Fruit fly (Drosophila melanogaster) whole organism, embryonic: ENCODE results near the gene CG14961.
A peak's percentile ranks its signal among the peaks of the same experiment; 100 is the strongest.

ENCODE experiments used
- Bdp1 ChIP-seq: fragments of 200-800 bp; sonication (Bioruptor generic); optimal IDR thresholded peaks from 3 replicates; lab custom pipeline; 2016; ENCODE audit warnings: missing biosample characterization, missing genetic modification characterization
- CG10462 ChIP-seq: fragments of 200-800 bp; sonication (Bioruptor generic); optimal IDR thresholded peaks from 2 replicates; lab custom pipeline; 2016; ENCODE audit warnings: missing biosample characterization, missing genetic modification characterization
- CG11696 ChIP-seq: fragments of 200-800 bp; sonication (Bioruptor generic); IDR thresholded peaks from 2 replicates; pipeline ENCODE4 v1.3.6; 2022; ENCODE audit warnings: missing biosample characterization, missing genetic modification characterization
- CG12155 ChIP-seq: fragments of 200-800 bp; sonication (Bioruptor generic); optimal IDR thresholded peaks from 3 replicates; lab custom pipeline; 2016; ENCODE audit warnings: missing biosample characterization, missing genetic modification characterization
- CG12219 ChIP-seq: fragments of 200-800 bp; sonication (Bioruptor generic); optimal IDR thresholded peaks from 3 replicates; lab custom pipeline; 2018; ENCODE audit warnings: missing biosample characterization, mild to moderate bottlenecking, missing genetic modification characterization
- CG1233 ChIP-seq: fragments of 200-800 bp; sonication (Bioruptor generic); optimal IDR thresholded peaks from 4 replicates; lab custom pipeline; 2018; ENCODE audit warnings: missing biosample characterization, mild to moderate bottlenecking, missing genetic modification characterization
- CG13287 ChIP-seq: fragments of 200-800 bp; sonication (Bioruptor generic); IDR thresholded peaks from 2 replicates; pipeline ENCODE4 v1.3.6; 2022; ENCODE audit warnings: missing biosample characterization, missing genetic modification characterization; ENCODE audit not compliant: partially characterized antibody
- CG13424 ChIP-seq: fragments of 200-800 bp; sonication (Bioruptor generic); optimal IDR thresholded peaks from 2 replicates; lab custom pipeline; 2019; ENCODE audit warnings: missing biosample characterization, mild to moderate bottlenecking, missing genetic modification characterization, moderate library complexity
- CG14710 ChIP-seq: fragments of 200-800 bp; sonication (Bioruptor generic); optimal IDR thresholded peaks from 3 replicates; lab custom pipeline; 2019; ENCODE audit warnings: missing biosample characterization, mild to moderate bottlenecking, missing genetic modification characterization, moderate library complexity
- CG15269 ChIP-seq: fragments of 200-800 bp; sonication (Bioruptor generic); optimal IDR thresholded peaks from 2 replicates; lab custom pipeline; 2018; ENCODE audit warnings: missing biosample characterization, mild to moderate bottlenecking, missing genetic modification characterization, moderate library complexity
- CG15479 ChIP-seq: fragments of 200-800 bp; sonication (Bioruptor generic); optimal IDR thresholded peaks from 3 replicates; lab custom pipeline; 2019; ENCODE audit warnings: missing biosample characterization, mild to moderate bottlenecking, missing genetic modification characterization, moderate library complexity
- CG17359 ChIP-seq: fragments of 200-800 bp; sonication (Bioruptor generic); optimal IDR thresholded peaks from 3 replicates; lab custom pipeline; 2018; ENCODE audit warnings: missing biosample characterization, mild to moderate bottlenecking, missing genetic modification characterization, moderate library complexity
- CG2116 ChIP-seq: fragments of 200-800 bp; sonication (Bioruptor generic); optimal IDR thresholded peaks from 3 replicates; lab custom pipeline; 2018; ENCODE audit warnings: missing biosample characterization, mild to moderate bottlenecking, missing genetic modification characterization
- CG2202 ChIP-seq: fragments of 200-800 bp; sonication (Bioruptor generic); optimal IDR thresholded peaks from 2 replicates; lab custom pipeline; 2018; ENCODE audit warnings: missing biosample characterization, mild to moderate bottlenecking, missing genetic modification characterization
- CG32772 ChIP-seq: fragments of 200-800 bp; sonication (Bioruptor generic); IDR thresholded peaks from 2 replicates; pipeline ENCODE4 v1.3.6; 2022; ENCODE audit warnings: missing biosample characterization, missing genetic modification characterization
- CG33557 ChIP-seq: fragments of 200-800 bp; sonication (Bioruptor generic); optimal IDR thresholded peaks from 2 replicates; lab custom pipeline; 2019; ENCODE audit warnings: missing biosample characterization, mild to moderate bottlenecking, missing genetic modification characterization, moderate library complexity
- CG3838 ChIP-seq: fragments of 200-800 bp; sonication (Bioruptor generic); optimal IDR thresholded peaks from 3 replicates; lab custom pipeline; 2016; ENCODE audit warnings: missing biosample characterization, missing genetic modification characterization
- CG6854 ChIP-seq: fragments of 200-800 bp; sonication (Bioruptor generic); optimal IDR thresholded peaks from 3 replicates; lab custom pipeline; 2017; ENCODE audit warnings: missing biosample characterization, mild to moderate bottlenecking, missing genetic modification characterization
- CG7357 ChIP-seq: fragments of 200-800 bp; sonication (Bioruptor generic); IDR thresholded peaks from 3 replicates; pipeline ENCODE4 v1.3.6; 2022; ENCODE audit warnings: missing biosample characterization, missing genetic modification characterization
- CG7556 ChIP-seq: fragments of 200-800 bp; sonication (Bioruptor generic); optimal IDR thresholded peaks from 2 replicates; lab custom pipeline; 2017; ENCODE audit warnings: missing biosample characterization, mild to moderate bottlenecking, missing genetic modification characterization
- CG9876 ChIP-seq: fragments of 200-800 bp; sonication (Bioruptor generic); optimal IDR thresholded peaks from 2 replicates; lab custom pipeline; 2016; ENCODE audit warnings: missing biosample characterization, missing genetic modification characterization
- Dbx ChIP-seq: fragments of 200-800 bp; sonication (Bioruptor generic); IDR thresholded peaks from 3 replicates; pipeline ENCODE4 v1.3.6; 2022; ENCODE audit warnings: missing biosample characterization, missing genetic modification characterization
- Drgx ChIP-seq: fragments of 200-800 bp; sonication (Bioruptor generic); IDR thresholded peaks from 2 replicates; pipeline ENCODE4 v1.3.6; 2022; ENCODE audit warnings: missing biosample characterization, missing genetic modification characterization
- HLH4C ChIP-seq: fragments of 200-800 bp; sonication (Bioruptor generic); IDR thresholded peaks from 3 replicates; pipeline ENCODE4 v1.3.6; 2022; ENCODE audit warnings: missing biosample characterization, missing genetic modification characterization; ENCODE audit not compliant: partially characterized antibody
- Lhr ChIP-seq: fragments of 200-800 bp; sonication (Bioruptor generic); optimal IDR thresholded peaks from 3 replicates; lab custom pipeline; 2017; ENCODE audit warnings: mild to moderate bottlenecking, missing biosample characterization, missing genetic modification reagents, missing genetic modification characterization
- MTF-1 ChIP-seq: fragments of 200-800 bp; sonication (Bioruptor generic); optimal IDR thresholded peaks from 2 replicates; lab custom pipeline; 2018; ENCODE audit warnings: missing biosample characterization, mild to moderate bottlenecking, missing genetic modification characterization, borderline replicate concordance
- Mes4 ChIP-seq: fragments of 200-800 bp; sonication (Bioruptor generic); optimal IDR thresholded peaks from 2 replicates; lab custom pipeline; 2016; ENCODE audit warnings: missing biosample characterization, missing genetic modification characterization
- Oaz ChIP-seq: fragments of 200-800 bp; sonication (Bioruptor generic); IDR thresholded peaks from 2 replicates; pipeline ENCODE4 v1.3.6; 2022; ENCODE audit warnings: missing biosample characterization, missing genetic modification characterization
- Pdp1 ChIP-seq, 2 experiments: fragments of 200-800 bp; sonication (Bioruptor generic); optimal IDR thresholded peaks; 3 replicates each; lab custom pipeline; 2016; ENCODE audit warnings: missing biosample characterization in 2 of 2, missing genetic modification characterization in 2 of 2, mild to moderate bottlenecking in 1 of 2, moderate library complexity in 1 of 2
- Spps ChIP-seq: fragments of 200-800 bp; sonication (Bioruptor generic); optimal IDR thresholded peaks from 2 replicates; lab custom pipeline; 2018; ENCODE audit warnings: missing biosample characterization, mild to moderate bottlenecking, missing genetic modification characterization
- Vsx1 ChIP-seq: fragments of 200-800 bp; sonication (Bioruptor generic); optimal IDR thresholded peaks from 2 replicates; lab custom pipeline; 2017; ENCODE audit warnings: missing biosample characterization, mild to moderate bottlenecking, missing genetic modification characterization, missing genetic modification reagents
- amos ChIP-seq: fragments of 200-800 bp; sonication (Bioruptor generic); IDR thresholded peaks from 2 replicates; pipeline ENCODE4 v1.3.6; 2022; ENCODE audit warnings: missing biosample characterization, missing genetic modification characterization; ENCODE audit not compliant: partially characterized antibody
- caup ChIP-seq: fragments of 200-800 bp; sonication (Bioruptor generic); optimal IDR thresholded peaks from 3 replicates; lab custom pipeline; 2017; ENCODE audit warnings: missing biosample characterization, mild to moderate bottlenecking, missing genetic modification characterization, moderate library complexity; ENCODE audit not compliant: severe bottlenecking
- chinmo ChIP-seq: fragments of 200-800 bp; sonication (Bioruptor generic); IDR thresholded peaks from 4 replicates; pipeline ENCODE4 v1.3.6; 2022; ENCODE audit warnings: missing biosample characterization, missing genetic modification characterization; ENCODE audit not compliant: partially characterized antibody
- chm ChIP-seq: fragments of 200-800 bp; sonication (Bioruptor generic); IDR thresholded peaks from 2 replicates; pipeline ENCODE4 v1.3.6; 2022; ENCODE audit warnings: missing biosample characterization, missing genetic modification characterization
- chn ChIP-seq: fragments of 200-800 bp; sonication (Bioruptor generic); optimal IDR thresholded peaks from 2 replicates; lab custom pipeline; 2016; ENCODE audit warnings: missing biosample characterization, missing genetic modification characterization
- ci ChIP-seq: fragments of 200-800 bp; sonication (Bioruptor generic); IDR thresholded peaks from 3 replicates; pipeline ENCODE4 v1.3.6; 2022; ENCODE audit warnings: missing biosample characterization, missing genetic modification characterization
- crp ChIP-seq, 2 experiments: fragments of 200-800 bp; sonication (Bioruptor generic); optimal IDR thresholded peaks; 2 replicates in 1 of 2; 3 replicates in 1 of 2; lab custom pipeline; 2017; ENCODE audit warnings: missing biosample characterization in 2 of 2, missing genetic modification characterization in 2 of 2, mild to moderate bottlenecking in 1 of 2, moderate library complexity in 1 of 2
- dan ChIP-seq: fragments of 200-800 bp; sonication (Bioruptor generic); IDR thresholded peaks from 2 replicates; pipeline ENCODE4 v1.3.6; 2022; ENCODE audit warnings: missing biosample characterization, missing genetic modification characterization
- exex ChIP-seq: fragments of 200-800 bp; sonication (Bioruptor generic); optimal IDR thresholded peaks from 4 replicates; lab custom pipeline; 2018; ENCODE audit warnings: missing biosample characterization, mild to moderate bottlenecking, missing genetic modification characterization, moderate library complexity
- luna ChIP-seq: fragments of 200-800 bp; sonication (Bioruptor generic); optimal IDR thresholded peaks from 2 replicates; lab custom pipeline; 2016; ENCODE audit warnings: missing biosample characterization, missing genetic modification characterization
- nom ChIP-seq: fragments of 200-800 bp; sonication (Bioruptor generic); optimal IDR thresholded peaks from 2 replicates; lab custom pipeline; 2017; ENCODE audit warnings: missing biosample characterization, missing genetic modification characterization, mild to moderate bottlenecking, moderate library complexity, missing genetic modification reagents
- pros ChIP-seq: fragments of 200-800 bp; sonication (Bioruptor generic); optimal IDR thresholded peaks from 3 replicates; lab custom pipeline; 2019; ENCODE audit warnings: missing biosample characterization, mild to moderate bottlenecking, missing genetic modification characterization, moderate library complexity
- sens ChIP-seq: fragments of 200-800 bp; sonication (Bioruptor generic); peaks from one replicate; lab custom pipeline; 2016; ENCODE audit warnings: missing biosample characterization, missing genetic modification characterization
- slp2 ChIP-seq: fragments of 200-800 bp; sonication (Bioruptor generic); optimal IDR thresholded peaks from 2 replicates; lab custom pipeline; 2016; ENCODE audit warnings: missing biosample characterization, missing genetic modification characterization
- sob ChIP-seq: fragments of 200-800 bp; sonication (Bioruptor generic); IDR thresholded peaks from 2 replicates; pipeline ENCODE4 v1.3.6; 2022; ENCODE audit warnings: missing biosample characterization, missing genetic modification characterization
- ssp ChIP-seq: fragments of 200-800 bp; sonication (Bioruptor generic); IDR thresholded peaks from 2 replicates; pipeline ENCODE4 v1.3.6; 2022; ENCODE audit warnings: missing biosample characterization, missing genetic modification characterization
- tap ChIP-seq: fragments of 200-800 bp; optimal IDR thresholded peaks from 3 replicates; lab custom pipeline; 2019; ENCODE audit warnings: missing biosample characterization, mild to moderate bottlenecking, missing genetic modification characterization, moderate library complexity
- trem ChIP-seq: fragments of 200-800 bp; optimal IDR thresholded peaks from 3 replicates; lab custom pipeline; 2019; ENCODE audit warnings: missing biosample characterization, mild to moderate bottlenecking, missing genetic modification characterization, moderate library complexity
- zfh2 ChIP-seq: fragments of 200-800 bp; sonication (Bioruptor generic); optimal IDR thresholded peaks from 2 replicates; lab custom pipeline; 2016; ENCODE audit warnings: missing biosample characterization, missing genetic modification characterization

CG14961 gene

dm6 chr3L:3319223-3319643 is 10.6 kb upstream of the CG14961 start, which contains the start of the genes PIG-C, CG12016 and Dpm2 (continued):
- TF ChIP-seq nom (GFP tag; lab: Kevin White, UChicago) (peak; percentile 24), zfh2 (GFP tag; lab: Kevin White, UChicago) (peak; percentile 83), Pdp1 (GFP tag; optimal IDR thresholded peaks at IDR 0.05; lab: Kevin White, UChicago) (peak; percentile 68 to 89), CG3838 (GFP tag; lab: Kevin White, UChicago) (peak; percentile 27), chinmo (GFP tag; lab: Robert Waterston, UW) (peak; percentile 95), CG6854 (no peak), trem (tag; lab: Kevin White, UChicago) (peak; percentile 77), luna (GFP tag; lab: Kevin White, UChicago) (peak; percentile 58), CG32772 (GFP tag; lab: Robert Waterston, UW) (peak; percentile 57; the same call in 1 of the 2 replicates), Vsx1 (GFP tag; lab: Kevin White, UChicago) (no peak), sob (GFP tag; lab: Robert Waterston, UW) (peak; percentile 73), ci (GFP tag; lab: Robert Waterston, UW) (no peak), CG14710 (tag; lab: Kevin White, UChicago) (peak; percentile 88), Oaz (peak; percentile 47; the same call in 1 of the 2 replicates), chm (GFP tag; lab: Robert Waterston, UW) (no peak), Bdp1 (GFP tag; lab: Kevin White, UChicago) (peak; percentile 50), CG13424 (peak; percentile 74), exex (no peak), CG13287 (peak; percentile 97), Dbx (peak; percentile 74), Spps (no peak), pros (GFP tag; lab: Kevin White, UChicago) (no peak), amos (peak; percentile 98), sens (GFP tag; lab: Kevin White, UChicago) (peak; percentile 92), crp (GFP tag; optimal IDR thresholded peaks at IDR 0.05; lab: Kevin White, UChicago) (peak in 1 of 2 experiments; percentile 5), CG15479 (GFP tag; lab: Kevin White, UChicago) (peak; percentile 92), CG15269 (peak; percentile 55), CG17359 (peak; percentile 48), CG11696 (GFP tag; lab: Robert Waterston, UW) (no peak), chn (GFP tag; lab: Kevin White, UChicago) (peak; percentile 77), CG10462 (GFP tag; lab: Kevin White, UChicago) (peak; percentile 49), CG7556 (no peak), Mes4 (GFP tag; lab: Kevin White, UChicago) (peak; percentile 41), caup (GFP tag; lab: Kevin White, UChicago) (peak; percentile 56), CG7357 (GFP tag; lab: Robert Waterston, UW) (peak; percentile 54; the same call in 1 of the 3 replicates), CG2116 (GFP tag; lab: Kevin White, UChicago) (peak; percentile 82), CG9876 (GFP tag; lab: Kevin White, UChicago) (peak; percentile 30), Lhr (GFP tag; lab: Kevin White, UChicago) (peak; percentile 59), slp2 (peak; percentile 66), CG12155 (GFP tag; lab: Kevin White, UChicago) (peak; percentile 72), CG1233 (peak; percentile 26), dan (GFP tag; lab: Robert Waterston, UW) (no peak), MTF-1 (GFP tag; lab: Kevin White, UChicago) (peak; percentile 6), tap (tag; lab: Kevin White, UChicago) (peak; percentile 53), ssp (GFP tag; lab: Robert Waterston, UW) (peak; percentile 67; the same call in 1 of the 2 replicates), Drgx (no peak), CG2202 (tag; lab: Kevin White, UChicago) (peak; percentile 31), HLH4C (GFP tag; lab: Robert Waterston, UW) (peak; percentile 95), CG33557 (GFP tag; lab: Kevin White, UChicago) (peak; percentile 53), CG12219 (no peak)
